Worm (Caenorhabditis elegans): Measurements from ENCODE around the gene msp-38.

ce11 chrIV:10140143-10140542, 3.4 kb downstream of the msp-38 start, which contains the start of gene gst-3:
- TF ChIP-seq nhr-11 (tag; optimal IDR thresholded peaks at IDR 0.05) = no peak
- TF ChIP-seq pha-4 (tag; optimal IDR thresholded peaks at IDR 0.05) = no peak
- no peak for TF ChIP-seq sdc-2 (tag; optimal IDR thresholded peaks at IDR 0.05)
- no peak for TF ChIP-seq hlh-15 (tag; optimal IDR thresholded peaks at IDR 0.05)
- TF ChIP-seq rnt-1 (tag; optimal IDR thresholded peaks at IDR 0.05) = no peak
- no peak for TF ChIP-seq fkh-10 (GFP tag; optimal IDR thresholded peaks at IDR 0.05)
- no peak for TF ChIP-seq ahr-1 (tag; optimal IDR thresholded peaks at IDR 0.05)
- TF ChIP-seq ceh-34 (tag; optimal IDR thresholded peaks at IDR 0.05) = no peak
- TF ChIP-seq ama-1 (optimal IDR thresholded peaks at IDR 0.05) = no peak
- no peak for TF ChIP-seq ets-4 (tag; optimal IDR thresholded peaks at IDR 0.05)
